Fruit fly (Drosophila melanogaster) whole organism, pupa: ENCODE data around the gene superdeath.

Experiments
- CG10348 ChIP-seq: fragments of 200-800 bp; sonication (Bioruptor generic); IDR thresholded peaks from 2 replicates; pipeline ENCODE4 v1.3.6; 2022; ENCODE audit warnings: missing biosample characterization, missing genetic modification characterization
- CG12605 ChIP-seq: fragments of 200-800 bp; sonication (Bioruptor generic); IDR thresholded peaks from 2 replicates; pipeline ENCODE4 v1.3.6; 2022; ENCODE audit warnings: missing biosample characterization, missing genetic modification characterization
- CG13204 ChIP-seq: fragments of 200-800 bp; sonication (Bioruptor generic); optimal IDR thresholded peaks from 2 replicates; lab custom pipeline; 2018; ENCODE audit warnings: missing biosample characterization, mild to moderate bottlenecking, missing genetic modification characterization, moderate library complexity
- CG14655 ChIP-seq: fragments of 200-800 bp; sonication (Bioruptor generic); optimal IDR thresholded peaks from 3 replicates; lab custom pipeline; 2017; ENCODE audit warnings: mild to moderate bottlenecking, missing biosample characterization, missing genetic modification reagents, missing genetic modification characterization
- CG15710 ChIP-seq: fragments of 200-800 bp; sonication (Bioruptor generic); optimal IDR thresholded peaks from 2 replicates; lab custom pipeline; 2018; ENCODE audit warnings: missing biosample characterization, mild to moderate bottlenecking, missing genetic modification characterization, moderate library complexity
- CG17806 ChIP-seq: fragments of 200-800 bp; sonication (Bioruptor generic); optimal IDR thresholded peaks from 2 replicates; lab custom pipeline; 2018; ENCODE audit warnings: missing biosample characterization, mild to moderate bottlenecking, missing genetic modification characterization, moderate library complexity
- CG32121 ChIP-seq: fragments of 200-800 bp; sonication (Bioruptor generic); IDR thresholded peaks from 2 replicates; pipeline ENCODE4 v1.3.6; 2022; ENCODE audit warnings: missing biosample characterization, missing genetic modification characterization
- CG34367 ChIP-seq: fragments of 200-800 bp; sonication (Bioruptor generic); optimal IDR thresholded peaks from 2 replicates; lab custom pipeline; 2018; ENCODE audit warnings: missing biosample characterization, mild to moderate bottlenecking, missing genetic modification characterization
- CG4496 ChIP-seq: fragments of 200-800 bp; sonication (Bioruptor generic); IDR thresholded peaks from 3 replicates; pipeline ENCODE4 v1.3.6; 2022; ENCODE audit warnings: missing biosample characterization, missing genetic modification characterization
- CG8159 ChIP-seq: fragments of 200-800 bp; sonication (Bioruptor generic); optimal IDR thresholded peaks from 3 replicates; lab custom pipeline; 2018; ENCODE audit warnings: missing biosample characterization, mild to moderate bottlenecking, missing genetic modification characterization, moderate library complexity
- CG8301 ChIP-seq: fragments of 200-800 bp; sonication (Bioruptor generic); optimal IDR thresholded peaks from 2 replicates; lab custom pipeline; 2018; ENCODE audit warnings: missing biosample characterization, mild to moderate bottlenecking, missing genetic modification characterization
- CG9948 ChIP-seq: fragments of 200-800 bp; sonication (Bioruptor generic); optimal IDR thresholded peaks from 2 replicates; lab custom pipeline; 2018; ENCODE audit warnings: missing biosample characterization, mild to moderate bottlenecking, missing genetic modification characterization, moderate library complexity
- D1 ChIP-seq: fragments of 200-800 bp; sonication (Bioruptor generic); optimal IDR thresholded peaks from 2 replicates; lab custom pipeline; 2018; ENCODE audit warnings: missing biosample characterization, mild to moderate bottlenecking, missing genetic modification characterization, moderate library complexity
- EcR ChIP-seq: fragments of 200-800 bp; sonication (Bioruptor generic); optimal IDR thresholded peaks from 3 replicates; lab custom pipeline; 2019; ENCODE audit warnings: missing biosample characterization, missing genetic modification characterization, mild to moderate bottlenecking, moderate library complexity, missing genetic modification reagents
- Ets98B ChIP-seq: fragments of 200-800 bp; sonication (Bioruptor generic); IDR thresholded peaks from 2 replicates; pipeline ENCODE4 v1.3.6; 2022; ENCODE audit warnings: missing biosample characterization, missing genetic modification characterization
- Pif1A ChIP-seq: fragments of 200-800 bp; sonication (Bioruptor generic); optimal IDR thresholded peaks from 3 replicates; lab custom pipeline; 2016; ENCODE audit warnings: missing biosample characterization, missing genetic modification characterization
- Pif1B ChIP-seq: fragments of 200-800 bp; sonication (Bioruptor generic); optimal IDR thresholded peaks from 3 replicates; lab custom pipeline; 2016; ENCODE audit warnings: missing biosample characterization, missing genetic modification characterization
- Snoo ChIP-seq: fragments of 200-800 bp; sonication (Bioruptor generic); optimal IDR thresholded peaks from 3 replicates; lab custom pipeline; 2017; ENCODE audit warnings: missing biosample characterization, mild to moderate bottlenecking, missing genetic modification characterization, inconsistent platforms
- fd96Ca ChIP-seq: fragments of 200-800 bp; sonication (Bioruptor generic); IDR thresholded peaks from 3 replicates; pipeline ENCODE4 v1.3.6; 2022; ENCODE audit warnings: missing biosample characterization, missing genetic modification characterization
- gl ChIP-seq: fragments of 200-800 bp; sonication (Bioruptor generic); optimal IDR thresholded peaks from 2 replicates; lab custom pipeline; 2018; ENCODE audit warnings: missing biosample characterization, mild to moderate bottlenecking, missing genetic modification characterization
- rn ChIP-seq: fragments of 200-800 bp; sonication (Bioruptor generic); IDR thresholded peaks from 2 replicates; pipeline ENCODE4 v1.3.6; 2022; ENCODE audit warnings: missing biosample characterization, missing genetic modification characterization

The superdeath gene

DNA sequence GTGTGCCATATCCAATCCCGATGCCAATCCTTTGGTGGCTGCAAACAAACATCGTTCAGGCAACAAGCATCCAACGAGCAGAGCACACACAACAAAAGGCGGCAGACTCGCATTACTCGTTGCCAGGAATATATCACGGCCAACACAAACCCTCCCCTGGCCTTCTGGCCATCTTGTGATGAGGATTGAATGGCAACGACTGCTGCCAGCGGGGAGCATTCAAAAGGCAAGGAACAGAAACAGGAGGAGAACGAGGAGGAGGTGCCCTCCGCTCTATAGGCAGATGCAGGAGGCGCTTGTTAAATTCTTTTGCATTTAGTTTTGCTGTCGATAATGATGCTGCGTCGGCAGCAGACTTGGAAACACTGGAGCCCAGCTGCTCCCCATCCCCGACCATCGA is 42.9 kb upstream of the superdeath start:
- TF ChIP-seq Pif1A, result no peak
- no peak for TF ChIP-seq CG8159 (tag; lab: Kevin White, UChicago)
- TF ChIP-seq fd96Ca (GFP tag; lab: Robert Waterston, UW), result no peak
- TF ChIP-seq CG34367 (tag; lab: Kevin White, UChicago), result no peak
- TF ChIP-seq gl (tag; lab: Kevin White, UChicago), result no peak
- peak; percentile 51 for TF ChIP-seq EcR (GFP tag; lab: Kevin White, UChicago)
- TF ChIP-seq CG4496 (GFP tag; lab: Robert Waterston, UW), result peak; percentile 19; the same call in 1 of the 3 replicates
- TF ChIP-seq Pif1B (GFP tag; lab: Kevin White, UChicago), result no peak
- TF ChIP-seq Snoo (tag; lab: Kevin White, UChicago), result no peak
- no peak for TF ChIP-seq CG8301 (tag; lab: Kevin White, UChicago)
- TF ChIP-seq rn (GFP tag; lab: Robert Waterston, UW), result no peak
- no peak for TF ChIP-seq D1 (tag; lab: Kevin White, UChicago)
- peak; percentile 42 for TF ChIP-seq CG13204 (GFP tag; lab: Kevin White, UChicago)
- TF ChIP-seq CG14655 (GFP tag; lab: Kevin White, UChicago), result no peak
- no peak for TF ChIP-seq CG17806
- TF ChIP-seq CG32121 (GFP tag; lab: Robert Waterston, UW), result no peak
- no peak for TF ChIP-seq CG15710 (tag; lab: Kevin White, UChicago)
- no peak for TF ChIP-seq CG9948 (tag; lab: Kevin White, UChicago)

DNA sequence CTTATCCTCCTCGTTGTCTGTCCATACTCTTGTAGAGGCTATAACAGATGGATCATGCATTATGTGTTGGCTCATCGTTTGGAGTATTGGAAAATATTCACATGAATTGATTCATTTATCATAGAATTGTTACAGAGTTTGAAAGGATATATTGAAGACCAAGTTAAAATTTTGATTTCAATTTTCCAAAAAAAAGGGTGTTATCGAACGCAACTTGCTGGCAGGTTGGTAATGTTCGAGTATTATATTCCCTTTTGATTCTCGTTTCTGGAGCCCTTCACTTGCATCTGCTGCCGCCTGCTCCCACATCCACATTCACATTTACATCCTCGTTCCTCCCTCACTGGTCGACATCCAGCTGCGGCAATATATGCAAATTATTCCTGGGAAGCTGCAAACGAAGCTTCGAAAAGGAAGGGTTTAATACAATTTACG is 42.4 kb upstream of the superdeath start:
- TF ChIP-seq CG8159 (tag; lab: Kevin White, UChicago), result peak; percentile 87
- TF ChIP-seq fd96Ca (GFP tag; lab: Robert Waterston, UW), result 0 out of 3 replicates have a peak, but pooled peaks have one; percentile 39
- peak; percentile 71 for TF ChIP-seq gl (tag; lab: Kevin White, UChicago)
- TF ChIP-seq D1 (tag; lab: Kevin White, UChicago), result no peak
- no peak for TF ChIP-seq Pif1A
- TF ChIP-seq CG13204 (GFP tag; lab: Kevin White, UChicago), result no peak
- peak; percentile 48 for TF ChIP-seq Ets98B
- TF ChIP-seq CG8301 (tag; lab: Kevin White, UChicago), result no peak
- TF ChIP-seq CG4496 (GFP tag; lab: Robert Waterston, UW), result peak; percentile 75
- 0 out of 2 replicates have a peak, but pooled peaks have one; percentile 23 for TF ChIP-seq rn (GFP tag; lab: Robert Waterston, UW)
- TF ChIP-seq CG32121 (GFP tag; lab: Robert Waterston, UW), result no peak
- TF ChIP-seq Pif1B (GFP tag; lab: Kevin White, UChicago), result no peak
- no peak for TF ChIP-seq Snoo (tag; lab: Kevin White, UChicago)
- TF ChIP-seq CG10348, result no peak
- peak; percentile 78 for TF ChIP-seq CG9948 (tag; lab: Kevin White, UChicago)
- peak; percentile 34; the same call in 1 of the 2 replicates for TF ChIP-seq CG12605 (GFP tag; lab: Robert Waterston, UW)
- TF ChIP-seq EcR (GFP tag; lab: Kevin White, UChicago), result no peak
- TF ChIP-seq CG15710 (tag; lab: Kevin White, UChicago), result peak; percentile 90
- no peak for TF ChIP-seq CG14655 (GFP tag; lab: Kevin White, UChicago)
- TF ChIP-seq CG34367 (tag; lab: Kevin White, UChicago), result peak; percentile 86
- peak; percentile 83 for TF ChIP-seq CG17806
- TF ChIP-seq, all 21 proteins: peak for 11

dm6 chr3R:29098022-29098421 is 40.4 kb upstream of the superdeath start:
- TF ChIP-seq CG10348 (no peak), fd96Ca (GFP tag; lab: Robert Waterston, UW) (no peak), rn (GFP tag; lab: Robert Waterston, UW) (no peak), Snoo (tag; lab: Kevin White, UChicago) (no peak), Pif1B (GFP tag; lab: Kevin White, UChicago) (no peak), CG15710 (tag; lab: Kevin White, UChicago) (no peak), CG14655 (GFP tag; lab: Kevin White, UChicago) (no peak), CG32121 (GFP tag; lab: Robert Waterston, UW) (no peak), CG12605 (GFP tag; lab: Robert Waterston, UW) (no peak), D1 (tag; lab: Kevin White, UChicago) (no peak), CG9948 (tag; lab: Kevin White, UChicago) (no peak), Ets98B (no peak), gl (tag; lab: Kevin White, UChicago) (no peak), Pif1A (no peak), CG17806 (no peak), CG34367 (tag; lab: Kevin White, UChicago) (no peak), CG8301 (tag; lab: Kevin White, UChicago) (no peak), CG13204 (GFP tag; lab: Kevin White, UChicago) (no peak), EcR (GFP tag; lab: Kevin White, UChicago) (no peak), CG4496 (GFP tag; lab: Robert Waterston, UW) (no peak)

- TF ChIP-seq D1 (tag; lab: Kevin White, UChicago), result no peak
- TF ChIP-seq CG10348, result no peak
- no peak for TF ChIP-seq CG17806
- TF ChIP-seq CG4496 (GFP tag; lab: Robert Waterston, UW), result no peak
- no peak for TF ChIP-seq Pif1B (GFP tag; lab: Kevin White, UChicago)
- no peak for TF ChIP-seq fd96Ca (GFP tag; lab: Robert Waterston, UW)
- TF ChIP-seq CG32121 (GFP tag; lab: Robert Waterston, UW), result no peak
- TF ChIP-seq CG8159 (tag; lab: Kevin White, UChicago), result no peak
- no peak for TF ChIP-seq Snoo (tag; lab: Kevin White, UChicago)
- no peak for TF ChIP-seq CG15710 (tag; lab: Kevin White, UChicago)
- no peak for TF ChIP-seq CG14655 (GFP tag; lab: Kevin White, UChicago)
- TF ChIP-seq gl (tag; lab: Kevin White, UChicago), result no peak
- no peak for TF ChIP-seq CG12605 (GFP tag; lab: Robert Waterston, UW)
- TF ChIP-seq EcR (GFP tag; lab: Kevin White, UChicago), result no peak
- TF ChIP-seq CG34367 (tag; lab: Kevin White, UChicago), result no peak
- TF ChIP-seq CG13204 (GFP tag; lab: Kevin White, UChicago), result no peak
- no peak for TF ChIP-seq Ets98B
- no peak for TF ChIP-seq CG9948 (tag; lab: Kevin White, UChicago)
- no peak for TF ChIP-seq CG8301 (tag; lab: Kevin White, UChicago)
These were observed 35.2 kb upstream of the superdeath start for dm6 chr3R:29103227-29103626.
